Worm (Caenorhabditis elegans) whole organism, L3 larva: ENCODE results near the gene F41B5.1.

ENCODE experiments used
- elt-2 ChIP-seq: sonication (generic microtip); optimal IDR thresholded peaks from 2 replicates; lab custom pipeline; 2016; ENCODE audit warnings: missing genetic modification reagents, mild to moderate bottlenecking, missing genetic modification characterization, missing compliant biosample characterization
- fos-1 ChIP-seq: fragments of 150-350 bp; optimal IDR thresholded peaks from 2 replicates; lab custom pipeline; 2014; ENCODE audit warnings: missing biosample characterization, missing genetic modification characterization
- lin-15B ChIP-seq: fragments of 150-350 bp; optimal IDR thresholded peaks from 2 replicates; lab custom pipeline; 2014; ENCODE audit warnings: missing biosample characterization, missing genetic modification characterization
- nhr-12 ChIP-seq: fragments of 150-350 bp; optimal IDR thresholded peaks from 2 replicates; lab custom pipeline; 2014; ENCODE audit warnings: missing biosample characterization, missing genetic modification characterization
- pqm-1 ChIP-seq: fragments of 150-350 bp; optimal IDR thresholded peaks from 2 replicates; lab custom pipeline; 2017; ENCODE audit warnings: missing biosample characterization, missing genetic modification characterization, inconsistent platforms
- tbx-2 ChIP-seq: sonication (generic microtip); optimal IDR thresholded peaks from 2 replicates; lab custom pipeline; 2016; ENCODE audit warnings: mild to moderate bottlenecking, missing genetic modification characterization, missing compliant biosample characterization

- TF ChIP-seq pqm-1 = no peak
- no peak for TF ChIP-seq nhr-12
- TF ChIP-seq lin-15B (tag; lab: Kevin White, UChicago) = no peak
- TF ChIP-seq elt-2 = peak; percentile 18
- no peak for TF ChIP-seq fos-1
- TF ChIP-seq tbx-2 (tag; lab: Kevin White, UChicago) = no peak
Measured at ce11 chrV:2242630-2243029, 12.7 kb upstream of the F41B5.1 start, which contains the start of gene cyp-33C3.
